Worm (Caenorhabditis elegans) whole organism, L4 larva: ENCODE measurements around the gene K07F5.6.

Experiments
- F10B5.3 ChIP-seq: sonication (generic microtip); optimal IDR thresholded peaks from 2 replicates; lab custom pipeline; 2016; ENCODE audit warnings: mild to moderate bottlenecking, missing genetic modification characterization, missing compliant biosample characterization
- Y5F2A.4 ChIP-seq: fragments of 200-800 bp; sonication (Bioruptor generic); optimal IDR thresholded peaks from 2 replicates; lab custom pipeline; 2018; ENCODE audit warnings: mild to moderate bottlenecking, missing genetic modification characterization, missing compliant biosample characterization
- ZK546.5 ChIP-seq, 2 experiments: sonication (generic microtip); optimal IDR thresholded peaks; 2 replicates each; lab custom pipeline; 2017; ENCODE audit warnings: missing biosample characterization in 2 of 2, missing genetic modification characterization in 2 of 2
- aly-2 ChIP-seq: sonication (generic microtip); optimal IDR thresholded peaks from 2 replicates; lab custom pipeline; 2018; ENCODE audit warnings: missing biosample characterization, missing genetic modification characterization
- dpl-1 ChIP-seq: fragments of 150-350 bp; optimal IDR thresholded peaks from 2 replicates; lab custom pipeline; 2014; ENCODE audit warnings: missing biosample characterization, missing genetic modification reagents, missing genetic modification characterization
- nhr-10 ChIP-seq: fragments of 150-350 bp; optimal IDR thresholded peaks from 2 replicates; lab custom pipeline; 2014; ENCODE audit warnings: missing biosample characterization, missing genetic modification characterization
- pha-4 ChIP-seq, 2 experiments: fragments of 150-350 bp in 1 of 2; fragments of 200-800 bp in 1 of 2; sonication (Bioruptor generic) in 1 of 2; IDR thresholded peaks in 1 of 2; optimal IDR thresholded peaks in 1 of 2; 2 replicates each; pipeline versions ENCODE4 v1.3.6 to Lab custom; 2014 to 2022; ENCODE audit warnings: missing genetic modification characterization in 2 of 2, missing genetic modification reagents in 2 of 2, missing biosample characterization in 1 of 2, missing compliant biosample characterization in 1 of 2
- zfp-2 ChIP-seq: sonication (generic microtip); optimal IDR thresholded peaks from 2 replicates; lab custom pipeline; 2016; ENCODE audit warnings: mild to moderate bottlenecking, missing genetic modification characterization, missing compliant biosample characterization

DNA sequence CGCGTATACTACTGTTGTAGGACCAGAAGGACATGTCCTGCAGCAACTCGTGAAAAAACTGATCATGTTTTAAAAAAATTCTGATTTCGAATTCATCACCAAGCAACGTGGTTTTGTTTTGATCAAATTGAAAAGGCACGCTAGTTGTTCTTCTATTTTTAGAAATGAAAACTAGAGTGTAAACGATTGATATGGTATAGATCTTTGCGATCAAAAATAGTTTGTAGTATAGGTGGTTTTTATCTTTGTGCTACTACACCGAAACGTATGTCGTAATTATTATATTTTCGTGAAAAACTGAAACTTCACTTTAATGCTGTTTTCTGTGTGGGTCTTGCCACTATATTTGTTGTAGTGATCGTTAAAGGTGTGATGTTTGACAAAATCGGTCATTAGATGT lies 20.4 kb upstream of the K07F5.6 start:
- no peak for TF ChIP-seq Y5F2A.4 (GFP tag; lab: Kevin White, UChicago)
- TF ChIP-seq dpl-1: no peak
- TF ChIP-seq F10B5.3 (tag; lab: Kevin White, UChicago): no peak
- no peak for TF ChIP-seq aly-2 (tag; lab: Kevin White, UChicago)
- no peak for TF ChIP-seq nhr-10 (tag; lab: Kevin White, UChicago)
- TF ChIP-seq pha-4 (GFP tag; IDR thresholded peaks at IDR 0.05; lab: Robert Waterston, UW): no peak
- no peak for TF ChIP-seq pha-4 (tag; optimal IDR thresholded peaks at IDR 0.05; lab: Kevin White, UChicago)
- TF ChIP-seq ZK546.5 (tag; optimal IDR thresholded peaks at IDR 0.05; lab: Kevin White, UChicago): no peak
- TF ChIP-seq zfp-2 (tag; lab: Kevin White, UChicago): no peak
